Fruit fly (Drosophila melanogaster): ENCODE data around the gene CG31213.

- TF ChIP-seq psq (optimal IDR thresholded peaks at IDR 0.05) (no peak), Myc (optimal IDR thresholded peaks at IDR 0.05) (no peak), h (optimal IDR thresholded peaks at IDR 0.05) (no peak)
Observed at dm6 chr3R:20006617-20007016, 33.9 kb downstream of the CG31213 start.
